Fruit fly (Drosophila melanogaster): ENCODE measurements around the gene Ppt1.

Gene Ppt1

dm6 chrX:8655228-8655627 lies 34.8 kb downstream of the Ppt1 start:
- no peak for TF ChIP-seq Myc (optimal IDR thresholded peaks at IDR 0.05)
- TF ChIP-seq h (optimal IDR thresholded peaks at IDR 0.05): no peak
- no peak for TF ChIP-seq insv (optimal IDR thresholded peaks at IDR 0.05)
- TF ChIP-seq ttk (optimal IDR thresholded peaks at IDR 0.05): no peak
- no peak for TF ChIP-seq Sin3A (optimal IDR thresholded peaks at IDR 0.05)
- TF ChIP-seq psq (optimal IDR thresholded peaks at IDR 0.05): no peak

dm6 chrX:8653955-8654589 lies 36.0 kb downstream of the Ppt1 start:
- TF ChIP-seq psq (optimal IDR thresholded peaks at IDR 0.05): no peak
- TF ChIP-seq Myc (optimal IDR thresholded peaks at IDR 0.05): no peak
- no peak for TF ChIP-seq Sin3A (optimal IDR thresholded peaks at IDR 0.05)
- TF ChIP-seq insv (optimal IDR thresholded peaks at IDR 0.05): no peak
- TF ChIP-seq h (optimal IDR thresholded peaks at IDR 0.05): no peak
- no peak for TF ChIP-seq ttk (optimal IDR thresholded peaks at IDR 0.05)

- TF ChIP-seq insv (optimal IDR thresholded peaks at IDR 0.05) (no peak), Sin3A (optimal IDR thresholded peaks at IDR 0.05) (no peak), Myc (optimal IDR thresholded peaks at IDR 0.05) (no peak), ttk (optimal IDR thresholded peaks at IDR 0.05) (no peak), psq (optimal IDR thresholded peaks at IDR 0.05) (no peak), h (optimal IDR thresholded peaks at IDR 0.05) (no peak)
Measured at dm6 chrX:8650631-8651133, 39.3 kb downstream of the Ppt1 start, which contains the start of gene oc. TSS of gene oc (minus strand) at chrX:8650681.

- no peak for TF ChIP-seq Myc (optimal IDR thresholded peaks at IDR 0.05)
- no peak for TF ChIP-seq psq (optimal IDR thresholded peaks at IDR 0.05)
- no peak for TF ChIP-seq ttk (optimal IDR thresholded peaks at IDR 0.05)
- no peak for TF ChIP-seq Sin3A (optimal IDR thresholded peaks at IDR 0.05)
- no peak for TF ChIP-seq insv (optimal IDR thresholded peaks at IDR 0.05)
- no peak for TF ChIP-seq h (optimal IDR thresholded peaks at IDR 0.05)
Measured at dm6 chrX:8640636-8641216, 49.3 kb downstream of the Ppt1 start.

Data from Kc167 (cell line).